Worm (Caenorhabditis elegans) whole organism, L4 larva: Measurements from ENCODE around the gene nfya-1.

Experiments
- F44E2.7 ChIP-seq: fragments of 200-800 bp; sonication (Bioruptor generic); IDR thresholded peaks from 2 replicates; pipeline ENCODE4 v2.1.2; 2022; ENCODE audit warnings: missing genetic modification characterization, missing compliant biosample characterization
- R02D3.7 ChIP-seq: fragments of 150-350 bp; sonication (generic microtip); optimal IDR thresholded peaks from 3 replicates; lab custom pipeline; 2014; ENCODE audit warnings: missing biosample characterization, missing genetic modification characterization
- T26A8.4 ChIP-seq: fragments of 200-800 bp; sonication (Bioruptor generic); IDR thresholded peaks from 2 replicates; pipeline ENCODE4 v1.3.6; 2022; ENCODE audit warnings: missing genetic modification characterization, missing compliant biosample characterization
- Y105C5A.15 ChIP-seq: fragments of 200-800 bp; sonication (Bioruptor generic); IDR thresholded peaks from 2 replicates; pipeline ENCODE4 v1.3.6; 2022; ENCODE audit warnings: missing genetic modification characterization, missing compliant biosample characterization
- Y75B8A.6 ChIP-seq: fragments of 200-800 bp; sonication (Bioruptor generic); IDR thresholded peaks from 2 replicates; pipeline ENCODE4 v1.3.6; 2022; ENCODE audit warnings: missing genetic modification reagents, missing genetic modification characterization, missing compliant biosample characterization
- ZK337.2 ChIP-seq: fragments of 200-800 bp; sonication (Bioruptor generic); IDR thresholded peaks from 2 replicates; pipeline ENCODE4 v1.3.6; 2022; ENCODE audit warnings: missing genetic modification reagents, missing genetic modification characterization, missing compliant biosample characterization
- aha-1 ChIP-seq: fragments of 150-350 bp; peaks from one replicate; lab custom pipeline; 2014; ENCODE audit warnings: missing biosample characterization, missing genetic modification characterization
- arid-1 ChIP-seq: fragments of 200-800 bp; sonication (Bioruptor generic); conservative IDR thresholded peaks from 2 replicates; pipeline ENCODE4 v1.3.6; 2022; ENCODE audit warnings: missing genetic modification reagents, missing genetic modification characterization, missing compliant biosample characterization
- ceh-28 ChIP-seq: fragments of 150-350 bp; optimal IDR thresholded peaks from 2 replicates; lab custom pipeline; 2014; ENCODE audit warnings: missing biosample characterization, missing genetic modification reagents, missing genetic modification characterization
- ceh-32 ChIP-seq: sonication (generic microtip); optimal IDR thresholded peaks from 2 replicates; lab custom pipeline; 2016; ENCODE audit warnings: mild to moderate bottlenecking, missing genetic modification characterization, missing compliant biosample characterization; ENCODE audit not compliant: poor library complexity
- ceh-62 ChIP-seq: sonication (generic microtip); optimal IDR thresholded peaks from 2 replicates; lab custom pipeline; 2017; ENCODE audit warnings: missing biosample characterization, missing genetic modification characterization
- ces-1 ChIP-seq: fragments of 150-350 bp; sonication (generic microtip); optimal IDR thresholded peaks from 4 replicates; lab custom pipeline; 2014; ENCODE audit warnings: missing biosample characterization, missing genetic modification reagents, missing genetic modification characterization
- cey-2 ChIP-seq: sonication (generic microtip); optimal IDR thresholded peaks from 3 replicates; lab custom pipeline; 2017; ENCODE audit warnings: missing genetic modification characterization, mild to moderate bottlenecking, missing compliant biosample characterization, antibody characterized with exemption, borderline replicate concordance; ENCODE audit not compliant: insufficient read depth
- daf-8 ChIP-seq: fragments of 200-800 bp; sonication (Bioruptor generic); IDR thresholded peaks from 2 replicates; pipeline ENCODE4 v1.3.6; 2022; ENCODE audit warnings: missing genetic modification characterization, missing compliant biosample characterization
- dmd-6 ChIP-seq: fragments of 200-800 bp; sonication (Bioruptor generic); IDR thresholded peaks from 2 replicates; pipeline ENCODE4 v1.3.6; 2022; ENCODE audit warnings: missing genetic modification reagents, missing genetic modification characterization, missing compliant biosample characterization
- dmd-9 ChIP-seq: fragments of 200-800 bp; sonication (Bioruptor generic); IDR thresholded peaks from 2 replicates; pipeline ENCODE4 v1.3.6; 2022; ENCODE audit warnings: missing genetic modification reagents, missing genetic modification characterization, missing compliant biosample characterization
- egl-27 ChIP-seq: sonication (generic microtip); optimal IDR thresholded peaks from 3 replicates; lab custom pipeline; 2017; ENCODE audit warnings: missing biosample characterization, missing genetic modification reagents, missing genetic modification characterization
- fos-1 ChIP-seq: fragments of 150-350 bp; optimal IDR thresholded peaks from 2 replicates; lab custom pipeline; 2014; ENCODE audit warnings: missing biosample characterization, missing genetic modification characterization
- gei-8 ChIP-seq: fragments of 200-800 bp; sonication (Bioruptor generic); optimal IDR thresholded peaks from 2 replicates; lab custom pipeline; 2018; ENCODE audit warnings: mild to moderate bottlenecking, missing genetic modification characterization, missing compliant biosample characterization
- hlh-11 ChIP-seq: fragments of 200-800 bp; sonication (Bioruptor generic); optimal IDR thresholded peaks from 2 replicates; lab custom pipeline; 2018; ENCODE audit warnings: mild to moderate bottlenecking, missing genetic modification characterization, missing compliant biosample characterization
- lin-1 ChIP-seq: fragments of 200-800 bp; sonication (Bioruptor generic); IDR thresholded peaks from 2 replicates; pipeline ENCODE4 v1.3.6; 2022; ENCODE audit warnings: missing genetic modification reagents, missing genetic modification characterization, missing compliant biosample characterization
- lin-15B ChIP-seq: fragments of 150-350 bp; sonication (generic microtip); optimal IDR thresholded peaks from 3 replicates; lab custom pipeline; 2014; ENCODE audit warnings: missing biosample characterization, missing genetic modification characterization
- lin-38 ChIP-seq: fragments of 200-800 bp; sonication (Bioruptor generic); IDR thresholded peaks from 2 replicates; pipeline ENCODE4 v1.3.6; 2022; ENCODE audit warnings: missing genetic modification reagents, missing genetic modification characterization, missing compliant biosample characterization
- lsy-2 ChIP-seq, 2 experiments: fragments of 150-350 bp in 1 of 2; sonication (generic microtip) in 1 of 2; optimal IDR thresholded peaks; 2 replicates each; lab custom pipeline; 2014 to 2017; ENCODE audit warnings: missing biosample characterization in 2 of 2, missing genetic modification characterization in 2 of 2
- mdl-1 ChIP-seq, 2 experiments: fragments of 150-350 bp in 1 of 2; sonication (generic microtip) in 1 of 2; optimal IDR thresholded peaks; 2 replicates each; lab custom pipeline; 2014 to 2017; ENCODE audit warnings: missing biosample characterization in 2 of 2, missing genetic modification characterization in 2 of 2
- mes-2 ChIP-seq: sonication (generic microtip); optimal IDR thresholded peaks from 2 replicates; lab custom pipeline; 2016; ENCODE audit warnings: missing genotype, mild to moderate bottlenecking, missing genetic modification characterization, missing compliant biosample characterization; ENCODE audit not compliant: poor library complexity, severe bottlenecking
- mxl-2 ChIP-seq: fragments of 200-800 bp; sonication (Bioruptor generic); conservative IDR thresholded peaks from 2 replicates; pipeline ENCODE4 v1.3.6; 2022; ENCODE audit warnings: missing genetic modification reagents, missing genetic modification characterization, missing compliant biosample characterization
- nhr-10 ChIP-seq: fragments of 150-350 bp; optimal IDR thresholded peaks from 2 replicates; lab custom pipeline; 2014; ENCODE audit warnings: missing biosample characterization, missing genetic modification characterization
- nhr-11 ChIP-seq: fragments of 150-350 bp; optimal IDR thresholded peaks from 2 replicates; lab custom pipeline; 2014; ENCODE audit warnings: missing biosample characterization, missing genetic modification characterization
- nhr-111 ChIP-seq: fragments of 200-800 bp; sonication (Bioruptor generic); optimal IDR thresholded peaks from 2 replicates; lab custom pipeline; 2018; ENCODE audit warnings: mild to moderate bottlenecking, missing genetic modification characterization, missing compliant biosample characterization
- nhr-6 ChIP-seq: fragments of 150-350 bp; optimal IDR thresholded peaks from 2 replicates; lab custom pipeline; 2014; ENCODE audit warnings: missing biosample characterization, missing genetic modification characterization
- nhr-77 ChIP-seq: fragments of 150-350 bp; optimal IDR thresholded peaks from 2 replicates; lab custom pipeline; 2014; ENCODE audit warnings: missing biosample characterization, missing genetic modification characterization
- pha-4 ChIP-seq, 2 experiments: fragments of 150-350 bp in 1 of 2; fragments of 200-800 bp in 1 of 2; sonication (Bioruptor generic) in 1 of 2; IDR thresholded peaks in 1 of 2; optimal IDR thresholded peaks in 1 of 2; 2 replicates each; pipeline versions ENCODE4 v1.3.6 to Lab custom; 2014 to 2022; ENCODE audit warnings: missing genetic modification characterization in 2 of 2, missing genetic modification reagents in 2 of 2, missing biosample characterization in 1 of 2, missing compliant biosample characterization in 1 of 2
- rbr-2 ChIP-seq: sonication (generic microtip); optimal IDR thresholded peaks from 2 replicates; lab custom pipeline; 2016; ENCODE audit warnings: missing genotype, missing genetic modification characterization, missing compliant biosample characterization
- sdz-12 ChIP-seq: fragments of 200-800 bp; sonication (Bioruptor generic); optimal IDR thresholded peaks from 2 replicates; lab custom pipeline; 2018; ENCODE audit warnings: mild to moderate bottlenecking, missing genetic modification characterization, missing compliant biosample characterization
- set-16 ChIP-seq: fragments of 200-800 bp; sonication (Bioruptor generic); IDR thresholded peaks from 2 replicates; pipeline ENCODE4 v1.3.6; 2022; ENCODE audit warnings: missing genetic modification reagents, missing genetic modification characterization, missing compliant biosample characterization
- snpc-4 ChIP-seq: fragments of 150-350 bp; optimal IDR thresholded peaks from 2 replicates; lab custom pipeline; 2014; ENCODE audit warnings: missing biosample characterization, missing genetic modification characterization
- spr-1 ChIP-seq: sonication (generic microtip); optimal IDR thresholded peaks from 2 replicates; lab custom pipeline; 2016; ENCODE audit warnings: mild to moderate bottlenecking, missing genetic modification characterization, missing compliant biosample characterization
- unc-130 ChIP-seq: sonication (generic microtip); optimal IDR thresholded peaks from 2 replicates; lab custom pipeline; 2016; ENCODE audit warnings: missing genetic modification reagents, missing genetic modification characterization, missing compliant biosample characterization
- unc-39 ChIP-seq: sonication (generic microtip); optimal IDR thresholded peaks from 2 replicates; lab custom pipeline; 2017; ENCODE audit warnings: missing biosample characterization, missing genetic modification characterization
- zag-1 ChIP-seq: fragments of 150-350 bp; optimal IDR thresholded peaks from 2 replicates; lab custom pipeline; 2014; ENCODE audit warnings: missing biosample characterization, missing genetic modification characterization
- zfp-3 ChIP-seq: fragments of 200-800 bp; sonication (Bioruptor generic); conservative IDR thresholded peaks from 2 replicates; pipeline ENCODE4 v1.3.6; 2022; ENCODE audit warnings: missing genetic modification reagents, missing genetic modification characterization, missing compliant biosample characterization
- ztf-11 ChIP-seq: fragments of 150-350 bp; optimal IDR thresholded peaks from 2 replicates; lab custom pipeline; 2014; ENCODE audit warnings: missing biosample characterization, missing genetic modification characterization

nfya-1 gene

DNA sequence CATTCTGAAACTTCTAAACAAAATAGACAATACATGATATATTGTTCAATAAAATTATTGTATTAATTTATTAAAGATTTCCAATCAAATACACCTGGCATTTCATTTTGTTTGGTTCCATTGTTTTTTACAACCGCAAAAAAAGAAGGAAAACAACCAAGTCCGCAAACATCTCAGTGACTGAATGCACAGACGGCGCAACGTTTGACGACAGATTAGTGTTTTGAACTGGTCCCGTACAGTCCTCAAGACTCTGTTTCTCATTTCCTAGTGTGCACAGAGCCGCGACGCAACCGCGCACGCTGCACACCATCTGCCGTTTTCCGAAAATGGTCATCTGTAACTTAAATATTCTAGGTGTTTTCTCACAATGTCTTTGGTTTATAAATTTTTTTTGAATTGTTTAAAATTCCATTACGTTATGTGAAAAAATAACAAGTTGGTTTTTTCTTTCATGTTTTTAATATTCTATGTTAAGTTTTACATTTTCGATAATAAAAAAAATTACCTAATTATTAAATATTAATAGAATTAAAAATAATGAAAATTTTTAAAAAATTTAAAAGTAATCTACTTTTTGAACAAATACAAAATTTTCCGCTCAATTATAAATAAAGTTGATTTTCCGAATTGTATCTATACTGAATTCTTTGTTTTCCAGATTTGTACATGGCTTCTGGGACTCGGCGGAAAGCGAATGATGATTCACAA is 1.7 kb upstream of the nfya-1 start, which contains the start of gene lsd-1 (continued):
- TF ChIP-seq unc-130 (no peak), mdl-1 (tag; optimal IDR thresholded peaks at IDR 0.05; lab: Kevin White, UChicago) (no peak), ces-1 (GFP tag; lab: Kevin White, UChicago) (no peak)

DNA sequence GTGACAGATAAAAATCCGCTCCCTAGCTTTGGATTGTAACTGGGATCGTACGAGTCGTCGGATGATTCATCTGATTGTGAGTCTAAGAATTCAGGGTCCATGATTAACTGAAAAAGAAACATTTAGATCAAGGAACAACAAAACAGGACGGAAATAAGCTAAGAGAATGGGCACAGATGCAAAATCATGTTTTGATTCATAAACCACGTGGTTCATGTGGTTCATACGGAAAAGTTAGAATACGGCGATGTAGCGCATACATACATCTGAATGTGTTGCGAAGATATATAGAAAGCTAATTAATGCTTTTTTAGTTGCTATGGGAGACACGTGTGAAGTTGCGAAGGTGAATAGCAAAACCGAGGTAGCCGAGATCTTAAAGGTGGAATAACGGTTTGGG is 4.7 kb downstream of the nfya-1 start, which contains the start of gene F55G7.3:
Gene F55G7.3 (minus strand): TSS at position 101 of the 400 bp plus-strand sequence.
- no peak for TF ChIP-seq zfp-3 (GFP tag; lab: Robert Waterston, UW)
- no peak for TF ChIP-seq Y105C5A.15 (GFP tag; lab: Robert Waterston, UW)
- TF ChIP-seq egl-27 (tag; lab: Kevin White, UChicago) = no peak
- TF ChIP-seq set-16 (GFP tag; lab: Robert Waterston, UW) = no peak
- TF ChIP-seq aha-1 (tag; lab: Kevin White, UChicago) = peak; percentile 46
- TF ChIP-seq sdz-12 (GFP tag; lab: Kevin White, UChicago) = no peak
- TF ChIP-seq F44E2.7 (GFP tag; lab: Robert Waterston, UW) = no peak
- TF ChIP-seq, all 104 proteins: peak for 1

DNA sequence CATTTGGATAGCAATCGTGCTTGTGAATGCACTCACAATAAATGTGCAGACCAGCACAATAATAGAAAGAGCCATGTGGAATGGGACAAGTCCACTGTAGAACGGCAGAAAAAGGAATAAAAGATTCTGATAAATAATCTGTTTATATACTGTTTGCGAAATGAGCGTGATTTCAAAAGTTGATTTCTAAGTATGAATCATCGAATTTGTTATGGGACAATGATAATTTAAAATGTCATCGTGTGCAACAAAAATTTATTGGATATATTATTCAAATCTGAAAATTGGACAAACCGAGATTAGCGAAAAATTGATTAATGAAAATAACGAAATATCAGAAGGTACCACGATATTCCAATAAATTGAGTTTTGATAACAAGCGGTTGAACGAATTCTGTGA is 7.8 kb downstream of the nfya-1 start, which contains the start of gene F55G7.5:
Gene F55G7.5 (minus strand): TSS at position 101 of the 400 bp plus-strand sequence.
- TF ChIP-seq dmd-6 (GFP tag; lab: Robert Waterston, UW) (no peak), zfp-3 (GFP tag; lab: Robert Waterston, UW) (no peak), ztf-11 (tag; lab: Kevin White, UChicago) (no peak), lin-15B (no peak), gei-8 (GFP tag; lab: Kevin White, UChicago) (no peak), R02D3.7 (tag; lab: Kevin White, UChicago) (no peak), daf-8 (no peak), Y75B8A.6 (no peak), rbr-2 (tag; lab: Kevin White, UChicago) (no peak), spr-1 (tag; lab: Kevin White, UChicago) (no peak), zag-1 (tag; lab: Kevin White, UChicago) (no peak), mxl-2 (GFP tag; lab: Robert Waterston, UW) (no peak), nhr-6 (tag; lab: Kevin White, UChicago) (no peak), ceh-32 (tag; lab: Kevin White, UChicago) (no peak), nhr-111 (GFP tag; lab: Kevin White, UChicago) (no peak), snpc-4 (tag; lab: Kevin White, UChicago) (no peak), ceh-62 (tag; lab: Kevin White, UChicago) (no peak)

DNA sequence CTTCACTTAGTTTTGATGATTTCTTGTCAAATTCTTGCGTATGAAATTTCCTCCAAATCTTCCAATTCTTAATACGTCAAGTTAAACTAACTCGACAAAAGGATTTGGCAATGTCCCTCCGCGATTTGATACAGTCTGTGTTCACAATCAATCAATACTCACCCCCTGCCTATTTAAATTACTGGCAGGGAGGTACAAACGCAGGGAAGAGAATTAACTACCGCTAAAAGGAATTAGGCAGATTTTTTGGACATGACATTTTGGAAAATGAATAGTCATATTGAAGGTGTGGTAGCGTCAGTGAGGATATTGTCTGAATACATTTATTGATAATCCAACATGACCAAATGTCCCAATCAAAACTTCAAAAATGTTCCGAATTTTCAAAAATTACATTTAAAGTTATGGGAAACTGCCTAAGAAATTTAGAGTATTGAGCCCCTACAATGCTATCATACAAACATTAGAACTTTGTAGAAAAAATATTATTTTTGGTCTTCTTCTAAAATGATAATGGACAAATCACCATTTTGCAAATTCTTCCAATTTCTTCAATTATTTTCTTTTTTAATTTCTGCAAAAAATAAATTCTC is 9.2 kb downstream of the nfya-1 start:
- TF ChIP-seq lin-38 (peak; percentile 88), ceh-28 (tag; lab: Kevin White, UChicago) (peak; percentile 99), set-16 (GFP tag; lab: Robert Waterston, UW) (no peak), hlh-11 (tag; lab: Kevin White, UChicago) (peak; percentile 97), lin-15B (peak; percentile 41), dmd-9 (peak; percentile 88), cey-2 (tag; lab: Kevin White, UChicago) (peak; percentile 55), Y75B8A.6 (peak; percentile 89), aha-1 (tag; lab: Kevin White, UChicago) (peak; percentile 100), nhr-10 (tag; lab: Kevin White, UChicago) (peak; percentile 99), ZK337.2 (peak; percentile 83), arid-1 (GFP tag; lab: Robert Waterston, UW) (peak; percentile 66), egl-27 (tag; lab: Kevin White, UChicago) (peak; percentile 52), mes-2 (tag; lab: Kevin White, UChicago) (peak; percentile 99), pha-4 (GFP tag; IDR thresholded peaks at IDR 0.05; lab: Robert Waterston, UW) (peak; percentile 97), pha-4 (tag; optimal IDR thresholded peaks at IDR 0.05; lab: Kevin White, UChicago) (peak; percentile 78), lin-1 (peak; percentile 95), nhr-77 (tag; lab: Kevin White, UChicago) (peak; percentile 100), fos-1 (tag; lab: Kevin White, UChicago) (peak; percentile 85), nhr-11 (tag; lab: Kevin White, UChicago) (peak; percentile 99), T26A8.4 (GFP tag; lab: Robert Waterston, UW) (peak; percentile 99), ceh-32 (tag; lab: Kevin White, UChicago) (peak; percentile 88), unc-39 (tag; lab: Kevin White, UChicago) (peak; percentile 92), lsy-2 (tag; optimal IDR thresholded peaks at IDR 0.05; lab: Kevin White, UChicago) (peak; percentile 96 to 97)
